Fruit fly (Drosophila melanogaster): Measurements from ENCODE around the gene CG16890.
A peak's percentile ranks its signal among the peaks of the same experiment; 100 is the strongest.

The CG16890 gene

DNA sequence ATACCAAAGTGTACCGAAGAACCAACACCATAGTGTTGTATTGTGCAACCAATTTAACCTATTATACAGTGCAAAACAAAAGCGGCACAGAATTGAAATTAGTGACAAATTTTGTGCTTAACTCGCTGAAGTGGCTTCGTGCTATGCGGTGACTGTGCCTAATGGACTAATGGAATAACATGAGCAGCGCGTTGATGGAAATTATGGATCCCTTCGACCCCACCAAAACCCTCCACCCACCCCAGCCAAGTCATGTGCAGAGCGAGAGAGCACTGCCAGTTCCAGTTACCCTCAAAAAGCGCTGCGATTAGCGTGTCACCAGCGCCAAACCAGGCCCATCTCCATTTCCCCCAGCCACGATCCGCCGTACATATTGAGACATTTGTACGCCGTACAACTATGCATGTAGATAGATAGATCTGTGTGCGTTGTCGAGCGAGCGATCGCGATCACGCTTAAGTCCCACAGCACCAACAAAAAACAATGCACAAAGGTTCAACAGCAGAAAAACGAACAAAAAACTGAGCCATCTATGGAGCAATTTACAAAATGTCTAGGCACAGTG is 18.0 kb upstream of the CG16890 start:
- TF ChIP-seq CG17801 (GFP tag; optimal IDR thresholded peaks at IDR 0.05; ENCODE audit: partially characterized antibody): no peak

DNA sequence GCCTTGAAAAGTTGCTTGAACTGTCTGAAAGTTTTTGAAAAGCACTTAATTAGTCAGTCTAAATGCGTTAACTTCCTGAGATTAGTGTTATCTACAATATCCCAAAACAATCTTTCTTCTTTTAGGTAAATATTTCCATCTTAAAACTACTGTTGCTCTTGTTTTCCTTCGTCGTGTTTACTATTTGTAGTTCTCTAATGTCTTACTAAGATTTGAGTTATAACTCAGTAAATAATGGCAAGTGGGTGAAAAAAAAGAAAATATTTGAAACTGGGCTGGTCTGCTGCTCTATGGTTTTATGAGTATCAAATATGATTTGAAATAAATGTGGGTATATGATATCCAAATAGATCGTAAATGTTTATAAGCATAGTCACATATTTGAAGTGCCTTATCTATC is 17.0 kb upstream of the CG16890 start:
- no peak for TF ChIP-seq CG17801 (GFP tag; optimal IDR thresholded peaks at IDR 0.05; ENCODE audit: partially characterized antibody)

DNA sequence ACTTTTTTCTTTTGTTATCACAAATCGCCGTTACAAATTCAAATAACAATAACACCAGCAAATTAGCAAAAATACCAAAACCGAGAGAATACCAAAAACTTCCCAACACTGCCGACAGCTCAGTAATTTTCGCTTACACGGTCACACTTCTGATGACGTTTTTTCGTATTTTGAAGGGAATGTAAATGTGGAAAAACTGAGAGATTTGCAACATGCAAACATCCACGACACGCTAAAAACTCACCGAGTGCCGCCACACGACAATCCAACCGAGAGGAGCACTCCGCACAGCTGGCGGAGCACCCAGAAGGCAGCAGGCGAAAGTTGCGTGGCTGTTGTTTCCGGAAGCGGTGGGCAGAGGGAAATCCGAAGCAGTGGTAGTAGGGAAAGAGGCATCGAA is 9.3 kb upstream of the CG16890 start, which contains the start of gene Sec71:
TSS of gene Sec71 (plus strand) at position 117 of the 400 bp plus-strand sequence.
- TF ChIP-seq CG17801 (GFP tag; optimal IDR thresholded peaks at IDR 0.05; ENCODE audit: partially characterized antibody): peak; percentile 32

DNA sequence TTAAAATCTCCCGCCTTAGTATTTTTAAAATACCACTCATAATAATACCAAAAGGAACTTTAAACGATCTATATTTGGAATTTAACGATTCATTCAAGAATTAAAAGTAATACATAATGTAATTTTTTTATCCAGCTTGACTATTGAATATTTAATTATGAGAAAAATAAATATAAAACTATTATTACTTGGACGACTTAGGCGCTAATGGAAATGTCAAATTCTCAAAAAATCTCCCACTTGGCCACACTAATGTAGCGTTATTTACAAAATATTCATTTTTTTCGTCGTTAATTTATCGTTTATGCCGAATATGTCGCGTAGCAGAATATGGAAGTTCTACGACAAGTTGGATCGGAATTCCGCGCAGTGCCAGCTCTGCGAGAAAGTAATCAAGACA is 6.6 kb upstream of the CG16890 start, which contains the start of gene CG16863:
TSS of gene CG16863 (plus strand) at position 245 of the 400 bp plus-strand sequence.
- no peak for TF ChIP-seq CG17801 (GFP tag; optimal IDR thresholded peaks at IDR 0.05; ENCODE audit: partially characterized antibody)

DNA sequence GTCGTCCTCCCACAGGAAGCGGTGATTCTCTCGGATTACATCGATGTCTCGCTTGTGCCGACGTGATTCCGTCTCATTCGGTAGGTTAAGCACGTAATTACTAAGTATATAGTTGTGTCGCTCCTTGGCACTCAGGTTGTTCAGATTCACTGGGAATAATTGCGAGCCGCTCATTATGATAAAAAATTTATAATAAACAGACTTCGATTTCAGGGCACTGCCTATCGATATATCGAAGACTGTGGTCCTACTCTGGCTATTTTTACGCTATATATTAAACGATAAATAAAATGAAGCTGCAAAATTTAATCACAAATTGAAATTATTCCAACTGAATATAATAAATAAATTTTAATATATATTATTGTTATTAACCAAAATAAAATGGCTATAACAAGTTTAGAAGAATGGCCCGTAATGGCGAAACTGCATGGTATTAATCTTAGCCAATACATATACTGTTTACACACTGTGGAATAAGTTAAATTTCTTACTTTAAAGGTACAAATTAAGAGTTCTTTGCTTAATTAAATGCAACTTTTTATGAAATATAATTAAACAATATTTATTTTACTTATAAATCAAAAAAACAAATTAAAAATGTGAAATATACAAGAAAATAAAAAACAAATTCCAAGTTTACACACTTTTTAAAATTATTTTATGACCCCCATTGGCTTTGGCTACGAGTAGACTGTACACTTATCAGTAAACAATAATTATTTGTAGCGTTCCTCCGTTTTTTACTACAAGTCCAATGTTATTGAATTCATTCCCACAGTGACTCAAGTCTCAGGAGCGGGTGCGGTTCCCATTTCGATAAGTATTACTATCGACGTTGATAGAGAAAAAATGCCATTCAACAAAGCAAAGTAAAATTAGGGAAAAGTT is 629 bp downstream of the CG16890 start, which contains the start of gene Eato:
TSS of gene Eato (plus strand) at position 821 of the 891 bp plus-strand sequence.
- no peak for TF ChIP-seq CG17801 (GFP tag; optimal IDR thresholded peaks at IDR 0.05; ENCODE audit: partially characterized antibody)

DNA sequence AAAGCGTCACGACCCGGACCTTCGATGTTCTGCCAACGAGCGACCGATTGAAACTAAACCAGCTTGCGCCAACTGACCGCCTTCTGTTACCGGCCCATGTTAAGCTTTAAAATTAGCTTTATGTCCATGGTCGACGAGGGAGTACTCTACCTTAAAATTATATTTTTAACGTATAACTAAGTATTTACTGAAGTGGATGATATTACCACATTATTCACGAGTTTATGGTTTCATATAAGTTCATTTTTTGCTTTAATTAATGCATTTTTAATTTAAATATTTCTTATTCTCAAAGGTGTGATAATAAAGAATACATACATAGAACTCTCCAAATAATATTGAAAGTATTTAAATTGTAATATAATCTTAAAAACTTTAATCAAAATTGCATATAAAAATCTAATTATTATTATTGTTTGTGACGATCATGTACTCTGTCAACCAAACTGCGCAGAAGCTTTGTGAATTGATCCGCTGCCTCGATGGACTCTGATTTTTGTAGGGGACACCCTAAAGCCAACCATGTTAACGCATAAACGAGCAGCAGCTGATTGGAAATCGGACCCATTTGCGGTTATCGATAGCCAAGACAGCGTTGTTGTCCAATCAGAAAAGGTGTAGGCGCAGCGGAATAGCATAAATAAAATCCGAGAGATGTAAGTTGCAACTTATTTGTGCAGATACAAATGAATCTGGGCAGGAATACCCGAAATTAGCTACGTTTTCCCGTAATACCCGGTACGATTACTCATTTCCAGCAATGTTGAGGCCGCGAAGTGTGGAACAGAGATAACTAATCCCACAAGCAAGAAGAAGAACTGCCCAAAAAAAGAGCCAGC is 3.8 kb downstream of the CG16890 start, which contains the start of the genes CG9008 and p38b:
TSS of gene CG9008 (minus strand) at position 57 of the 839 bp plus-strand sequence.
TSS of gene p38b (plus strand) at position 581 of the 839 bp plus-strand sequence.
- TF ChIP-seq CG17801 (GFP tag; optimal IDR thresholded peaks at IDR 0.05; ENCODE audit: partially characterized antibody): peak; percentile 47

DNA sequence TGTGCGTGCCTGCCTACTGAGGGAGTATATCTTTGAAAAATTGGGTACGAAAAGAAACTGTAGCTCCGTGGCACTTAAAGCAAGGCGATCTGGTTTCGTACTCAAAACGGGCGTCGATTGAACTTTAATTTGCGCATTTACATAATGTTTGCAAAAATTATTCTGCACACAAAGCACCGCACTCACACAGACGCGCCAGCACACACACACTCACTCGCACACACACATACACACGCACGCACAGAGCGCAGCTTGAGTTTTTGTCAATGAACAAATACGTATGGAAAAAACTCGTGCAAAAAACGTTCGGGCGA is 4.4 kb downstream of the CG16890 start:
- no peak for TF ChIP-seq CG17801 (GFP tag; optimal IDR thresholded peaks at IDR 0.05; ENCODE audit: partially characterized antibody)

DNA sequence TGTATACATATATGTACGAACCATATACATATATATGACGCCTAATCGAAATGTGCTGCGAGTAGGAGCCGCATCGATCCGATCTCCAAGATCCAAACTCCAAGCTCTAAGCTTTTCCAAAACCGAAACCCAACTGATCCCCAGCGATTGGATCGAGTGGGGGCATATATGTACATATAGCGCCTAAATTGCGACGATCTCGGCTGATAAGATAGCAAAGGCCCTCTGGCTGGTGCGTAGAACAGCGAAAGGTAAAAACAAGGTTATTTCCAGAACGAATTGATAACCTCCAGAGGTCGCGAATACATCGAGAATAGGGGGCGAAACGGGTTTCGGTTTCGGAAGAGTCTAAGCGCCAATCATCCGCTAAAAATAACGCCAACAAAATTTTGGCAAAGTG is 5.0 kb downstream of the CG16890 start:
- TF ChIP-seq CG17801 (GFP tag; optimal IDR thresholded peaks at IDR 0.05; ENCODE audit: partially characterized antibody): no peak

DNA sequence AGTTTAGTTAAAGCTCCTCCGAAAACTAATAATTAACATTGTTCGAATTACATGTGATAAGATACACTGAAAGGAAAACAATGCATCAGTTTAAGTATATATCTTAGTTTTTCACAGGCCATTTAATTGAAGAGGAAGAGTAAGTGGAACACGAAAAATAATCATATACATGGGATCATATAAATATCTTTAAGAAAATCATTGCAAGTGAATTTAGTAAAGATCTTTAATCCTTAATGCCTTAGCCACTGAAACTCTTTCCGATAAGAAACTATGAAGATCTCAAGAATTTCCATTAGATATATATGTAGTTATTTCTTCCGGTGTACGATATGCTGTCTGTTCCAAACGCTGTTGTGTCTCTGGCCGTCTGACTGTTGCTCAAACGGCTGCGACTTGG is 5.5 kb downstream of the CG16890 start:
- peak; percentile 14 for TF ChIP-seq CG17801 (GFP tag; optimal IDR thresholded peaks at IDR 0.05; ENCODE audit: partially characterized antibody)

DNA sequence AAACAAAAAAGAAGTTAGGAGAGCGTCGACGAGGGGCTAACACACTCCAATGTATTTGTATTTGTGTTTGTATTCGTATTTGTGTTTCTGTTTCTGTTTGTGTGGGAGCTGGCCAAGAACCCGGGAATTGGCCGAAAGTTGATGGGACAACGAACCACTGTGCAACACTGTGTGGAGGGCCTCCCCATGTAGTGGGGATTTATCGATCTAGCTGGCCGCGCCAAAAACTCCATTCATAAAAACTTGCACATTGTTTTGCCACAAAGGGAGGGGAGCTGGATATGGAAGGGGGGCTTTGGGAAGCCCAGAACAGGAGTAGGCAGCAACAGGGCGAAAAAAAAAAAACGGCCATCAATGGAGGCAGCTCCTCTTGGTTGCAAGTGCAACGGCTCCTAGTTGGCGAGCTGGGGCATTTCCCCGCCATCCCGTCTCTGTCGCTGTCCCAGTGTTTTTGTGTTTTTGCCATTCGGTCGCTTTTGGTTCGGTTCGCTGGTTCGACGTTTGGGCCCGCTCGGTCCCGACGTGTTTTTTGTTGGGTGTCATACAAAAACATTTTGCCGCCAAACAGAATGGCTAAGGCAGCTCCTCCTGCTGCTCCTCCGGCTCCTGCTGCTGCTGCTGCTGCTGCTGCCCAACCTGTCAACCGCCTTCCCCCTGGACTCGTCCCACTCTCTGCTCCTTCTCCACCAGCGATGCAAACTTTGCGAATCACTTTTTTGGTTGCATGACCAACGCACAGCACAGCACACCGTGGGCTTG is 7.0 kb downstream of the CG16890 start:
- TF ChIP-seq CG17801 (GFP tag; optimal IDR thresholded peaks at IDR 0.05; ENCODE audit: partially characterized antibody): no peak

DNA sequence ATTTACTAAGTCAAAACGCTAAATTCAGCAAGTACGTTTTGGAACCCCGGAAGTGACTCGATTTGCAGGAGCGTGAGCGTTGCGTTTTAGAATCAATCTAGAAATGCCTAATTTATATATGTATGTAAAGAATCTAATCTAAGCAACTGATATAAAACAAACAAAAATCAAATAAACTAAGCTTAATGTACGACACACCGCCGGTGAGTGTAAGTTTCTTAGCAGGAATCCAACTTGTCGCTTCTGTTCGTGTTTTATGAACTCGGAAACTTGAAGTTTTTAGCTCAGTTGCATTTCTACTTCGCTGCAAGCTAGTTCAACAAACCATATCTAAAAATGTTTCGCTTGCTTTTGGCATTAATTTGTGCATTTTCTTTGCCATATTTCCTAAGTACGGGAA is 10.4 kb downstream of the CG16890 start, which contains the start of gene CG43376:
TSS of gene CG43376 (plus strand) at position 301 of the 400 bp plus-strand sequence.
- TF ChIP-seq CG17801 (GFP tag; optimal IDR thresholded peaks at IDR 0.05; ENCODE audit: partially characterized antibody): no peak

DNA sequence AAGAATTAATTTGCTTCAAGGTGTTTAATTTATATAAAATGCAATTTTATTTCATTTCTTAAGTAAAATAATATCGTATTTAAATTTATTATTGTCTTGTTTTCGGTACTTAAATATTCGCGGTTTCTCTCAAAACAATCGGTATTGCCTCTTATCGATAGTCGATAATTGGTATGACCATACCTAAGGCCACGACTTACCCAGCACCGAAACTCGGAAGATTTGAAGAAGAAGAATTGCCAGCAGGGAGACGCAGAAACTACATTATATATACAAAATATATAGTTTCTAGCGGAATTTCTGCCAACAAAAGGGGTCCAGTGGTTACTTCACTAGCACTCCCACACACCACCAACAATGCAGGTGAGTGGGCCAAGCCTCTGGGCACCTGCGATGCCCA is 13.3 kb downstream of the CG16890 start:
- TF ChIP-seq CG17801 (GFP tag; optimal IDR thresholded peaks at IDR 0.05; ENCODE audit: partially characterized antibody): no peak

DNA sequence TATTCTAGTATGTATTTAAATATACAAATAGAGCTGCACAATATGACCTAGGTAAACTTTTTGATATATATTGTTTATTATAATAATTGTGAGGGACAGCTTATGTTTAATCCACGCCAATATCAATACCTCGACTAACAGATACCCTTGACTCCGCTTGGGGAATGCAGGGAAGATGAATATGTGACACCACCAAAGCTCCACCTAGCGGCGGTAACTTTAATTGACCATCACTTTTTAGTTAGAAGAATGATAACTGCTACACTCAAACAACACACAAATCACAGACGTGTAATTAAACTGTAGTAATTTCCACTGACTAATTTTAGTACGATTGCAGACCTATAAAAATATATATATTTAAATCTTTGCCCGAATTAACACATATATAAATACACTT is 21.0 kb downstream of the CG16890 start:
- no peak for TF ChIP-seq CG17801 (GFP tag; optimal IDR thresholded peaks at IDR 0.05; ENCODE audit: partially characterized antibody)

DNA sequence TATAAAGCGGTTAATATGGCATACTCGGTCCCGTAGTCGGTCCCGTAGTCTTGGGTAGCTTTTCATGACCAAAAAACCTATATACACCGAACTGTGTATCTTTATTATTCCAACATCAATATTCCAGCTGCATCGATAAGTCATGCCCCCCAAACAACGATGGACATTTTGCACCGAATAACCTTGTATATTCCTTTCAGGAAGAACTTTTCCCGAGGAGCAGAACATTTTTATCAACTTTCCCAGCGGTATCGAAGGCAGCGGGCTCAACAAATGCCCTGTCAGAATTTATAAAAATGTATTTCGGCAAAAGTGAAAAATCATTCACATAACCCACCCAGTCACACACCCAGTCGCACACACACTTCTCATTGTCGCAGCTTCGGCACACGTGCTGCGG is 37.5 kb downstream of the CG16890 start, which contains the start of gene TM9SF4:
TSS of gene TM9SF4 (plus strand) at position 301 of the 400 bp plus-strand sequence.
- no peak for TF ChIP-seq CG17801 (GFP tag; optimal IDR thresholded peaks at IDR 0.05; ENCODE audit: partially characterized antibody)
